Worm (Caenorhabditis elegans): ENCODE measurements around the gene rnf-121.

- TF ChIP-seq ztf-29 (GFP tag; IDR thresholded peaks at IDR 0.05) (no peak), flt-1 (GFP tag; IDR thresholded peaks at IDR 0.05) (no peak), ztf-23 (GFP tag; IDR thresholded peaks at IDR 0.05) (no peak), med-1 (GFP tag; optimal IDR thresholded peaks at IDR 0.05; ENCODE audit: insufficient read depth) (no peak)
Observed at ce11 chrIII:4172210-4172609, 1.5 kb upstream of the rnf-121 start.

Data from whole organism, midembryonic.